Worm (Caenorhabditis elegans) whole organism, young adult: ENCODE results near the gene cbp-1.

Source experiments
- B0261.1 ChIP-seq: sonication (generic microtip); optimal IDR thresholded peaks from 2 replicates; lab custom pipeline; 2016; ENCODE audit warnings: mild to moderate bottlenecking, missing genetic modification characterization, moderate library complexity, missing compliant biosample characterization
- B0336.3 ChIP-seq: fragments of 200-800 bp; sonication (Bioruptor generic); IDR thresholded peaks from 2 replicates; pipeline ENCODE4 v1.3.6; 2022; ENCODE audit warnings: missing genetic modification characterization, missing compliant biosample characterization
- D2030.7 ChIP-seq: fragments of 200-800 bp; sonication (Bioruptor generic); IDR thresholded peaks from 2 replicates; pipeline ENCODE4 v1.3.6; 2022; ENCODE audit warnings: missing genetic modification reagents, missing genetic modification characterization, missing compliant biosample characterization
- F23B12.7 ChIP-seq: sonication (generic microtip); optimal IDR thresholded peaks from 2 replicates; lab custom pipeline; 2017; ENCODE audit warnings: missing genetic modification characterization, mild to moderate bottlenecking, missing compliant biosample characterization, antibody characterized with exemption, moderate library complexity; ENCODE audit not compliant: insufficient read depth
- F39B2.1 ChIP-seq: fragments of 200-800 bp; sonication (Bioruptor generic); IDR thresholded peaks from 2 replicates; pipeline ENCODE4 v1.3.6; 2022; ENCODE audit warnings: missing genetic modification reagents, missing genetic modification characterization, missing compliant biosample characterization
- Y53F4B.3 ChIP-seq: fragments of 200-800 bp; sonication (Bioruptor generic); IDR thresholded peaks from 2 replicates; pipeline ENCODE4 v1.3.6; 2022; ENCODE audit warnings: missing genetic modification reagents, missing genetic modification characterization, missing compliant biosample characterization
- Y79H2A.3 ChIP-seq: fragments of 200-800 bp; sonication (Bioruptor generic); conservative IDR thresholded peaks from 2 replicates; pipeline ENCODE4 v1.3.6; 2022; ENCODE audit warnings: missing genetic modification reagents, missing genetic modification characterization, missing compliant biosample characterization
- akir-1 ChIP-seq: fragments of 200-800 bp; sonication (Bioruptor generic); optimal IDR thresholded peaks from 2 replicates; lab custom pipeline; 2018; ENCODE audit warnings: mild to moderate bottlenecking, missing genetic modification characterization, moderate library complexity, missing compliant biosample characterization
- ama-1 ChIP-seq, 3 experiments: fragments of 150-350 bp in 1 of 3; sonication (generic microtip) in 2 of 3; optimal IDR thresholded peaks; 2 replicates each; lab custom pipeline; 2014 to 2018; ENCODE audit warnings: missing biosample characterization in 2 of 3, missing genetic modification characterization in 2 of 3, missing genetic modification reagents in 2 of 3
- atf-7 ChIP-seq: sonication (generic microtip); optimal IDR thresholded peaks from 2 replicates; lab custom pipeline; 2017; ENCODE audit warnings: mild to moderate bottlenecking, missing genetic modification characterization, missing compliant biosample characterization
- attf-5 ChIP-seq: fragments of 200-800 bp; sonication (Bioruptor generic); optimal IDR thresholded peaks from 2 replicates; lab custom pipeline; 2018; ENCODE audit warnings: mild to moderate bottlenecking, missing genetic modification characterization, missing compliant biosample characterization
- bed-1 ChIP-seq: fragments of 200-800 bp; sonication (Bioruptor generic); IDR thresholded peaks from 2 replicates; pipeline ENCODE4 v1.3.6; 2022; ENCODE audit warnings: missing genetic modification reagents, missing genetic modification characterization, missing compliant biosample characterization
- ccch-3 ChIP-seq: fragments of 200-800 bp; sonication (Bioruptor generic); optimal IDR thresholded peaks from 2 replicates; lab custom pipeline; 2018; ENCODE audit warnings: mild to moderate bottlenecking, missing genetic modification characterization, missing compliant biosample characterization
- cebp-2 ChIP-seq: fragments of 200-800 bp; sonication (Bioruptor generic); IDR thresholded peaks from 2 replicates; pipeline ENCODE4 v1.3.6; 2022; ENCODE audit warnings: missing genetic modification characterization, missing compliant biosample characterization
- ceh-79 ChIP-seq: sonication (generic microtip); optimal IDR thresholded peaks from 2 replicates; lab custom pipeline; 2017; ENCODE audit warnings: mild to moderate bottlenecking, missing genetic modification characterization, missing compliant biosample characterization
- ekl-4 ChIP-seq: fragments of 200-800 bp; sonication (Bioruptor generic); IDR thresholded peaks from 2 replicates; pipeline ENCODE4 v1.3.6; 2022; ENCODE audit warnings: missing genetic modification reagents, missing genetic modification characterization, missing compliant biosample characterization
- him-1 ChIP-seq: sonication (generic microtip); optimal IDR thresholded peaks from 2 replicates; lab custom pipeline; 2016; ENCODE audit warnings: missing genotype, missing genetic modification reagents, missing genetic modification characterization, missing compliant biosample characterization
- hlh-12 ChIP-seq: sonication (generic microtip); optimal IDR thresholded peaks from 2 replicates; lab custom pipeline; 2016; ENCODE audit warnings: missing genetic modification characterization, missing compliant biosample characterization
- hmg-1.2 ChIP-seq: fragments of 200-800 bp; sonication (Bioruptor generic); IDR thresholded peaks from 2 replicates; pipeline ENCODE4 v1.3.6; 2022; ENCODE audit warnings: missing genetic modification reagents, missing genetic modification characterization, missing compliant biosample characterization
- hrde-1 ChIP-seq: sonication (generic microtip); optimal IDR thresholded peaks from 2 replicates; lab custom pipeline; 2016; ENCODE audit warnings: missing genetic modification characterization, mild to moderate bottlenecking, missing compliant biosample characterization, moderate library complexity, missing genotype, missing genetic modification reagents, borderline replicate concordance
- hsf-1 ChIP-seq: fragments of 200-800 bp; sonication (Bioruptor generic); IDR thresholded peaks from 2 replicates; pipeline ENCODE4 v1.3.6; 2022; ENCODE audit warnings: missing genetic modification reagents, missing genetic modification characterization, missing compliant biosample characterization
- lag-1 ChIP-seq: fragments of 200-800 bp; sonication (Bioruptor generic); IDR thresholded peaks from 2 replicates; pipeline ENCODE4 v1.3.6; 2022; ENCODE audit warnings: missing genetic modification reagents, missing genetic modification characterization, missing compliant biosample characterization
- let-607 ChIP-seq, 2 experiments: fragments of 200-800 bp in 1 of 2; sonication (Bioruptor generic) in 1 of 2; sonication (generic microtip) in 1 of 2; optimal IDR thresholded peaks; 2 replicates each; lab custom pipeline; 2016 to 2018; ENCODE audit warnings: mild to moderate bottlenecking in 2 of 2, missing compliant biosample characterization in 2 of 2, missing genetic modification characterization in 2 of 2, moderate library complexity in 2 of 2, missing genotype in 1 of 2
- lin-35 ChIP-seq, 3 experiments: fragments of 150-350 bp in 2 of 3; sonication (generic microtip) in 1 of 3; optimal IDR thresholded peaks; 2 replicates each; lab custom pipeline; 2014 to 2018; ENCODE audit warnings: missing biosample characterization in 3 of 3, missing genetic modification characterization in 3 of 3, missing genetic modification reagents in 3 of 3
- lin-40 ChIP-seq: sonication (generic microtip); optimal IDR thresholded peaks from 2 replicates; lab custom pipeline; 2016; ENCODE audit warnings: missing genetic modification characterization, mild to moderate bottlenecking, missing compliant biosample characterization, missing genotype, missing genetic modification reagents
- lir-1 ChIP-seq: fragments of 200-800 bp; sonication (Bioruptor generic); conservative IDR thresholded peaks from 2 replicates; pipeline ENCODE4 v1.3.6; 2022; ENCODE audit warnings: missing genetic modification reagents, missing genetic modification characterization, missing compliant biosample characterization
- lsy-27 ChIP-seq: sonication (generic microtip); optimal IDR thresholded peaks from 2 replicates; lab custom pipeline; 2017; ENCODE audit warnings: missing genetic modification characterization, mild to moderate bottlenecking, missing compliant biosample characterization, antibody characterized with exemption, missing genotype, borderline replicate concordance; ENCODE audit not compliant: insufficient read depth
- madf-10 ChIP-seq: sonication (generic microtip); optimal IDR thresholded peaks from 2 replicates; lab custom pipeline; 2016; ENCODE audit warnings: mild to moderate bottlenecking, missing genetic modification characterization, missing compliant biosample characterization
- madf-3 ChIP-seq: fragments of 200-800 bp; sonication (Bioruptor generic); IDR thresholded peaks from 2 replicates; pipeline ENCODE4 v1.3.6; 2022; ENCODE audit warnings: missing genetic modification reagents, missing genetic modification characterization, missing compliant biosample characterization
- mes-4 ChIP-seq: sonication (generic microtip); optimal IDR thresholded peaks from 2 replicates; lab custom pipeline; 2016; ENCODE audit warnings: missing genotype, missing genetic modification characterization, missing compliant biosample characterization
- mxl-1 ChIP-seq: sonication (generic microtip); optimal IDR thresholded peaks from 2 replicates; lab custom pipeline; 2016; ENCODE audit warnings: missing genetic modification characterization, missing compliant biosample characterization
- nfya-1 ChIP-seq: sonication (generic microtip); optimal IDR thresholded peaks from 2 replicates; lab custom pipeline; 2017; ENCODE audit warnings: antibody characterized with exemption, missing compliant biosample characterization, missing genetic modification characterization, borderline replicate concordance; ENCODE audit not compliant: insufficient read depth
- nfyb-1 ChIP-seq: fragments of 200-800 bp; sonication (Bioruptor generic); IDR thresholded peaks from 2 replicates; pipeline ENCODE4 v1.3.6; 2022; ENCODE audit warnings: missing genetic modification reagents, missing genetic modification characterization, missing compliant biosample characterization
- nhr-120 ChIP-seq: fragments of 200-800 bp; sonication (Bioruptor generic); IDR thresholded peaks from 2 replicates; pipeline ENCODE4 v1.3.6; 2022; ENCODE audit warnings: missing genetic modification characterization, missing compliant biosample characterization
- nhr-179 ChIP-seq: sonication (generic microtip); optimal IDR thresholded peaks from 2 replicates; lab custom pipeline; 2016; ENCODE audit warnings: mild to moderate bottlenecking, missing genetic modification characterization, missing compliant biosample characterization
- rcor-1 ChIP-seq: fragments of 200-800 bp; sonication (Bioruptor generic); IDR thresholded peaks from 2 replicates; pipeline ENCODE4 v1.3.6; 2022; ENCODE audit warnings: missing genetic modification reagents, missing genetic modification characterization, missing compliant biosample characterization
- snpc-3.4 ChIP-seq: sonication (generic microtip); optimal IDR thresholded peaks from 2 replicates; lab custom pipeline; 2017; ENCODE audit warnings: missing genetic modification characterization, mild to moderate bottlenecking, missing compliant biosample characterization, antibody characterized with exemption, moderate library complexity, missing genotype, missing genetic modification reagents
- snpc-4 ChIP-seq, 5 experiments: fragments of 150-350 bp in 1 of 5; sonication (generic microtip) in 4 of 5; optimal IDR thresholded peaks; 2 replicates each; lab custom pipeline; 2014 to 2018; ENCODE audit warnings: missing genetic modification characterization in 5 of 5, missing biosample characterization in 3 of 5, antibody characterized with exemption in 2 of 5, mild to moderate bottlenecking in 2 of 5, missing compliant biosample characterization in 2 of 5, missing genotype in 2 of 5, moderate library complexity in 2 of 5, missing genetic modification reagents in 1 of 5
- unc-130 ChIP-seq: sonication (generic microtip); optimal IDR thresholded peaks from 2 replicates; lab custom pipeline; 2016; ENCODE audit warnings: missing genetic modification reagents, missing genetic modification characterization, missing compliant biosample characterization
- unc-62 ChIP-seq: fragments of 150-350 bp; optimal IDR thresholded peaks from 2 replicates; lab custom pipeline; 2014; ENCODE audit warnings: missing biosample characterization, missing genetic modification reagents, missing genetic modification characterization

Gene cbp-1

DNA sequence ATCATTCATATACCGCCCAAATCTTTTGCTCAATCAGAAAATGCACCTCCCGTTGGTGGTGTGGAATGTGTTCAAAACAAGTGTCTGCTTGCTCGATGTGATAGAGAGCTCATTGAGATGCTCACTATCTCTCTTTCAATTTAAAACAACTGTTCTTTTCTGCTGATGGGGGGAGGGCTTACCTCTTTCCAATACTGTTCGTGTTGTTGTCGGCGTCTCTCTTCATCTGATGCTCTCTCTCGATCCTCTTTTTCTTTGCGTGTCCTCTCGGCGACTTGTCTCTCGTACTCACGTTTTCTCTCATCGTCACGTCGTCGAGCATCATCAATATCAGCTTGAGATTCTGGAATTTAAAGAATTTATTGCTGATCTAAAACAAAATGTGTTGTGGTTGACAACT, 24.3 kb upstream of the cbp-1 start:
- TF ChIP-seq akir-1 (GFP tag; lab: Kevin White, UChicago) (no peak), nhr-179 (tag; lab: Kevin White, UChicago) (no peak), hmg-1.2 (GFP tag; lab: Robert Waterston, UW) (peak; percentile 57; the same call in 1 of the 2 replicates)

- TF ChIP-seq lag-1 (GFP tag; lab: Robert Waterston, UW) (no peak), D2030.7 (GFP tag; lab: Robert Waterston, UW) (no peak), him-1 (tag; lab: Kevin White, UChicago) (no peak), unc-130 (no peak), snpc-4 (GFP tag; optimal IDR thresholded peaks at IDR 0.05; lab: Kevin White, UChicago) (no peak), snpc-4 (tag; optimal IDR thresholded peaks at IDR 0.05; lab: Kevin White, UChicago) (no peak), lsy-27 (no peak), hrde-1 (tag; lab: Kevin White, UChicago) (no peak), mes-4 (no peak), rcor-1 (no peak), unc-62 (GFP tag; lab: Kevin White, UChicago) (no peak), snpc-3.4 (no peak), ccch-3 (no peak)
Observed at ce11 chrIII:9743239-9743638, 23.1 kb upstream of the cbp-1 start, which contains the start of gene T05G5.1. Gene T05G5.1, minus strand, starts transcription at chrIII:9743339.

DNA sequence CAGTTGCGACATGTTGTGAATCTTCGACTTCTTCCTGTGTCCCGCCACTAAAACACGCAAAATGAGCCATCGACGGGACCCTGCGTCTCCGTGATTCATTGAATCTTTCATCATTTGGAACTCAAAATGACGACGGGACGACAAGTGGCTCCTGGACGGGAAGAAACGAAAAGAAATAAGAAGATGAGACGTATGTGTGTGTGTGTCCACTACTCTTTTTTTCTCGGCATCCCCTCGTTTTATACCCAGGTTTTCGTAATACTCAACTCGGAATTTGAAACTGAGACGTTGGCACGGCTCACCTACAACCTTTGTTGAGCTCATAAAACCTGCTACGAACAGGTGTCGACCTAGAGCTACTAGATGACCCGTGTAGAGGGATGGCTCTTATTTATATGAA, 21.8 kb upstream of the cbp-1 start:
- TF ChIP-seq ama-1 (optimal IDR thresholded peaks at IDR 0.05; lab: Kevin White, UChicago) (no peak), ama-1 (GFP tag; optimal IDR thresholded peaks at IDR 0.05; lab: Kevin White, UChicago) (no peak), ekl-4 (GFP tag; lab: Robert Waterston, UW) (no peak)

DNA sequence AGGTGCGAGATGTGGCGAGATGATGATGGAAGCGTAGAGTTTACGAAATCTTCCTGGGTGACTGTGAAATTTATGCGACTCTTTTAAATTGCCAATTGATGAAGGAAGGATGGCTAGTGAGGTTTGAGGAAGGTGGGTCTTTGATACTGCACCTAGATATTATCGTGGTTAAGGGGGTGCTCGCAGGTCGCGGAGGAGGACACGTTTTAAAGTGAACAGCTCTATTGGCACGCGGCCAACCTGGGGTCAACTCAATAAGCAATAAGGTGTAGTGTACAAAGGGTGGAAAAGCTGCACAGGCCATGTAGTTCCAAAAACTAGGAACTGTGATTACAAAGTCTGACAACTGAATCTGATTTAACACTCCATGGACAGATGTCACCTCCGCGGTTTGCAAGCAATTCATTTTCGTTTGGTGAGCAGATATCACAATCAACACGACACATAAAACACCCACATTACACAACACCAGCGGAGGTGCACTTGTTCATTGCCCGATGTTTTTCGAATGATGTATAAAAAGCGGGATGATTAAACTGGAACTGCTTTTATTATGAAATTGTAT, 20.9 kb upstream of the cbp-1 start:
- no peak for TF ChIP-seq lsy-27
- no peak for TF ChIP-seq bed-1 (GFP tag; lab: Robert Waterston, UW)
- no peak for TF ChIP-seq atf-7 (tag; lab: Kevin White, UChicago)
- no peak for TF ChIP-seq lin-35 (GFP tag; optimal IDR thresholded peaks at IDR 0.05; lab: Kevin White, UChicago)
- TF ChIP-seq nfyb-1: no peak
- no peak for TF ChIP-seq ceh-79 (tag; lab: Kevin White, UChicago)
- TF ChIP-seq B0336.3 (GFP tag; lab: Robert Waterston, UW): peak; percentile 70
- peak; percentile 5 for TF ChIP-seq hrde-1 (tag; lab: Kevin White, UChicago)
- TF ChIP-seq nhr-120: no peak
- TF ChIP-seq madf-10: no peak
- TF ChIP-seq B0261.1 (tag; lab: Kevin White, UChicago): no peak
- TF ChIP-seq mxl-1 (tag; lab: Kevin White, UChicago): no peak
- no peak; the same call in 1 of the 2 replicates for TF ChIP-seq F39B2.1 (GFP tag; lab: Robert Waterston, UW)
- 0 out of 2 replicates have a peak, but pooled peaks have one; percentile 10 for TF ChIP-seq madf-3 (GFP tag; lab: Robert Waterston, UW)
- no peak for TF ChIP-seq Y79H2A.3 (GFP tag; lab: Robert Waterston, UW)
- peak; percentile 60 for TF ChIP-seq hsf-1 (GFP tag; lab: Robert Waterston, UW)
- no peak for TF ChIP-seq let-607 (tag; optimal IDR thresholded peaks at IDR 0.05; lab: Kevin White, UChicago)
- no peak for TF ChIP-seq F23B12.7
- no peak for TF ChIP-seq Y53F4B.3
- no peak for TF ChIP-seq lin-40
- 0 out of 2 replicates have a peak, but pooled peaks have one; percentile 29 for TF ChIP-seq D2030.7 (GFP tag; lab: Robert Waterston, UW)
- TF ChIP-seq ama-1 (optimal IDR thresholded peaks at IDR 0.05; lab: Kevin White, UChicago): no peak
- no peak for TF ChIP-seq ama-1 (GFP tag; optimal IDR thresholded peaks at IDR 0.05; lab: Kevin White, UChicago)
- TF ChIP-seq ekl-4 (GFP tag; lab: Robert Waterston, UW): 0 out of 2 replicates have a peak, but pooled peaks have one; percentile 54
- no peak for TF ChIP-seq nfya-1 (tag; lab: Kevin White, UChicago)
- no peak for TF ChIP-seq hlh-12 (tag; lab: Kevin White, UChicago)
- peak; percentile 11; the same call in 1 of the 2 replicates for TF ChIP-seq hmg-1.2 (GFP tag; lab: Robert Waterston, UW)
- TF ChIP-seq cebp-2 (GFP tag; lab: Robert Waterston, UW): no peak
- TF ChIP-seq lir-1 (GFP tag; lab: Robert Waterston, UW): no peak
- no peak for TF ChIP-seq attf-5 (GFP tag; lab: Kevin White, UChicago)
